Worm (Caenorhabditis elegans) whole organism, L4 larva: ENCODE results near the gene Y53G8B.1.
A peak's percentile ranks its signal among the peaks of the same experiment; 100 is the strongest.

Source experiments
- D1046.2 ChIP-seq: fragments of 200-800 bp; sonication (Bioruptor generic); IDR thresholded peaks from 2 replicates; pipeline ENCODE4 v1.3.6; 2022; ENCODE audit warnings: missing genetic modification characterization, missing compliant biosample characterization
- F10B5.3 ChIP-seq: sonication (generic microtip); optimal IDR thresholded peaks from 2 replicates; lab custom pipeline; 2016; ENCODE audit warnings: mild to moderate bottlenecking, missing genetic modification characterization, missing compliant biosample characterization
- F26F4.8 ChIP-seq: fragments of 200-800 bp; sonication (Bioruptor generic); conservative IDR thresholded peaks from 2 replicates; pipeline ENCODE4 v1.3.6; 2022; ENCODE audit warnings: missing genetic modification characterization, missing compliant biosample characterization
- R02D3.7 ChIP-seq: fragments of 150-350 bp; sonication (generic microtip); optimal IDR thresholded peaks from 3 replicates; lab custom pipeline; 2014; ENCODE audit warnings: missing biosample characterization, missing genetic modification characterization
- Y105C5A.15 ChIP-seq: fragments of 200-800 bp; sonication (Bioruptor generic); IDR thresholded peaks from 2 replicates; pipeline ENCODE4 v1.3.6; 2022; ENCODE audit warnings: missing genetic modification characterization, missing compliant biosample characterization
- Y48G9A.11 ChIP-seq: fragments of 200-800 bp; sonication (Bioruptor generic); IDR thresholded peaks from 2 replicates; pipeline ENCODE4 v1.3.6; 2022; ENCODE audit warnings: missing genetic modification reagents, missing genetic modification characterization, missing compliant biosample characterization
- Y75B8A.6 ChIP-seq: fragments of 200-800 bp; sonication (Bioruptor generic); IDR thresholded peaks from 2 replicates; pipeline ENCODE4 v1.3.6; 2022; ENCODE audit warnings: missing genetic modification reagents, missing genetic modification characterization, missing compliant biosample characterization
- aha-1 ChIP-seq: fragments of 150-350 bp; peaks from one replicate; lab custom pipeline; 2014; ENCODE audit warnings: missing biosample characterization, missing genetic modification characterization
- ceh-32 ChIP-seq: sonication (generic microtip); optimal IDR thresholded peaks from 2 replicates; lab custom pipeline; 2016; ENCODE audit warnings: mild to moderate bottlenecking, missing genetic modification characterization, missing compliant biosample characterization; ENCODE audit not compliant: poor library complexity
- ceh-62 ChIP-seq: sonication (generic microtip); optimal IDR thresholded peaks from 2 replicates; lab custom pipeline; 2017; ENCODE audit warnings: missing biosample characterization, missing genetic modification characterization
- ceh-82 ChIP-seq: sonication (generic microtip); optimal IDR thresholded peaks from 2 replicates; lab custom pipeline; 2017; ENCODE audit warnings: missing biosample characterization, missing genetic modification characterization
- daf-8 ChIP-seq: fragments of 200-800 bp; sonication (Bioruptor generic); IDR thresholded peaks from 2 replicates; pipeline ENCODE4 v1.3.6; 2022; ENCODE audit warnings: missing genetic modification characterization, missing compliant biosample characterization
- dmd-6 ChIP-seq: fragments of 200-800 bp; sonication (Bioruptor generic); IDR thresholded peaks from 2 replicates; pipeline ENCODE4 v1.3.6; 2022; ENCODE audit warnings: missing genetic modification reagents, missing genetic modification characterization, missing compliant biosample characterization
- duxl-1 ChIP-seq: sonication (generic microtip); optimal IDR thresholded peaks from 2 replicates; lab custom pipeline; 2016; ENCODE audit warnings: mild to moderate bottlenecking, missing genetic modification characterization, moderate library complexity, missing compliant biosample characterization; ENCODE audit not compliant: poor library complexity
- egl-43 ChIP-seq: fragments of 200-800 bp; sonication (Bioruptor generic); IDR thresholded peaks from 2 replicates; pipeline ENCODE4 v1.3.6; 2022; ENCODE audit warnings: missing genetic modification reagents, missing genetic modification characterization, missing compliant biosample characterization
- fkh-10 ChIP-seq: fragments of 150-350 bp; optimal IDR thresholded peaks from 2 replicates; lab custom pipeline; 2014; ENCODE audit warnings: missing biosample characterization, missing genetic modification reagents, missing genetic modification characterization
- fos-1 ChIP-seq: fragments of 150-350 bp; optimal IDR thresholded peaks from 2 replicates; lab custom pipeline; 2014; ENCODE audit warnings: missing biosample characterization, missing genetic modification characterization
- gei-8 ChIP-seq: fragments of 200-800 bp; sonication (Bioruptor generic); optimal IDR thresholded peaks from 2 replicates; lab custom pipeline; 2018; ENCODE audit warnings: mild to moderate bottlenecking, missing genetic modification characterization, missing compliant biosample characterization
- hlh-11 ChIP-seq: fragments of 200-800 bp; sonication (Bioruptor generic); optimal IDR thresholded peaks from 2 replicates; lab custom pipeline; 2018; ENCODE audit warnings: mild to moderate bottlenecking, missing genetic modification characterization, missing compliant biosample characterization
- lim-7 ChIP-seq: fragments of 200-800 bp; sonication (Bioruptor generic); IDR thresholded peaks from 2 replicates; pipeline ENCODE4 v1.3.6; 2022; ENCODE audit warnings: missing genetic modification characterization, missing compliant biosample characterization
- lin-1 ChIP-seq: fragments of 200-800 bp; sonication (Bioruptor generic); IDR thresholded peaks from 2 replicates; pipeline ENCODE4 v1.3.6; 2022; ENCODE audit warnings: missing genetic modification reagents, missing genetic modification characterization, missing compliant biosample characterization
- lsy-2 ChIP-seq, 2 experiments: fragments of 150-350 bp in 1 of 2; sonication (generic microtip) in 1 of 2; optimal IDR thresholded peaks; 2 replicates each; lab custom pipeline; 2014 to 2017; ENCODE audit warnings: missing biosample characterization in 2 of 2, missing genetic modification characterization in 2 of 2
- mdt-29 ChIP-seq: fragments of 200-800 bp; sonication (Bioruptor generic); IDR thresholded peaks from 2 replicates; pipeline ENCODE4 v1.3.6; 2022; ENCODE audit warnings: missing genetic modification reagents, missing genetic modification characterization, missing compliant biosample characterization
- nhr-11 ChIP-seq: fragments of 150-350 bp; optimal IDR thresholded peaks from 2 replicates; lab custom pipeline; 2014; ENCODE audit warnings: missing biosample characterization, missing genetic modification characterization
- nhr-25 ChIP-seq: sonication (generic microtip); optimal IDR thresholded peaks from 2 replicates; lab custom pipeline; 2017; ENCODE audit warnings: missing genetic modification characterization, mild to moderate bottlenecking, missing compliant biosample characterization, antibody characterized with exemption, moderate library complexity, borderline replicate concordance; ENCODE audit not compliant: insufficient read depth
- nhr-28 ChIP-seq: fragments of 150-350 bp; optimal IDR thresholded peaks from 2 replicates; lab custom pipeline; 2014; ENCODE audit warnings: missing biosample characterization, missing genetic modification characterization
- nhr-48 ChIP-seq: sonication (generic microtip); optimal IDR thresholded peaks from 2 replicates; lab custom pipeline; 2016; ENCODE audit warnings: mild to moderate bottlenecking, missing genetic modification characterization, missing compliant biosample characterization
- saeg-2 ChIP-seq: fragments of 200-800 bp; sonication (Bioruptor generic); IDR thresholded peaks from 2 replicates; pipeline ENCODE4 v1.3.6; 2022; ENCODE audit warnings: missing genetic modification reagents, missing genetic modification characterization, missing compliant biosample characterization
- set-16 ChIP-seq: fragments of 200-800 bp; sonication (Bioruptor generic); IDR thresholded peaks from 2 replicates; pipeline ENCODE4 v1.3.6; 2022; ENCODE audit warnings: missing genetic modification reagents, missing genetic modification characterization, missing compliant biosample characterization
- unc-130 ChIP-seq: sonication (generic microtip); optimal IDR thresholded peaks from 2 replicates; lab custom pipeline; 2016; ENCODE audit warnings: missing genetic modification reagents, missing genetic modification characterization, missing compliant biosample characterization
- unc-62 ChIP-seq, 3 experiments: fragments of 150-350 bp in 1 of 3; sonication (generic microtip); optimal IDR thresholded peaks in 2 of 3; peaks in 1 of 3; 1 replicate in 1 of 3; 2 replicates in 2 of 3; lab custom pipeline; 2014 to 2017; ENCODE audit warnings: missing biosample characterization in 3 of 3, missing genetic modification characterization in 3 of 3, missing genetic modification reagents in 3 of 3, missing genotype in 1 of 3
- zag-1 ChIP-seq: fragments of 150-350 bp; optimal IDR thresholded peaks from 2 replicates; lab custom pipeline; 2014; ENCODE audit warnings: missing biosample characterization, missing genetic modification characterization
- zfp-3 ChIP-seq: fragments of 200-800 bp; sonication (Bioruptor generic); conservative IDR thresholded peaks from 2 replicates; pipeline ENCODE4 v1.3.6; 2022; ENCODE audit warnings: missing genetic modification reagents, missing genetic modification characterization, missing compliant biosample characterization
- ztf-11 ChIP-seq: fragments of 150-350 bp; optimal IDR thresholded peaks from 2 replicates; lab custom pipeline; 2014; ENCODE audit warnings: missing biosample characterization, missing genetic modification characterization

Gene Y53G8B.1

ce11 chrIII:3154968-3155367, 25.9 kb downstream of the Y53G8B.1 start, which contains the start of gene C44B11.1:
Gene C44B11.1 (plus strand): TSS chrIII:3155268.
- TF ChIP-seq R02D3.7 (tag; lab: Kevin White, UChicago) (no peak), daf-8 (no peak), egl-43 (GFP tag; lab: Robert Waterston, UW) (no peak), nhr-48 (tag; lab: Kevin White, UChicago) (no peak), gei-8 (GFP tag; lab: Kevin White, UChicago) (no peak), fkh-10 (GFP tag; lab: Kevin White, UChicago) (no peak), Y48G9A.11 (no peak), zfp-3 (GFP tag; lab: Robert Waterston, UW) (no peak)

ce11 chrIII:3160490-3160889, 31.4 kb downstream of the Y53G8B.1 start:
- TF ChIP-seq lim-7 (GFP tag; lab: Robert Waterston, UW) = no peak
- no peak for TF ChIP-seq unc-130 (GFP tag; lab: Kevin White, UChicago)
- no peak for TF ChIP-seq ztf-11 (tag; lab: Kevin White, UChicago)
- no peak for TF ChIP-seq zfp-3 (GFP tag; lab: Robert Waterston, UW)
- no peak for TF ChIP-seq F26F4.8 (GFP tag; lab: Robert Waterston, UW)
- TF ChIP-seq zag-1 = no peak
- no peak for TF ChIP-seq saeg-2
- TF ChIP-seq nhr-28 (tag; lab: Kevin White, UChicago) = no peak
- no peak for TF ChIP-seq hlh-11 (tag; lab: Kevin White, UChicago)
- TF ChIP-seq lsy-2 (tag; optimal IDR thresholded peaks at IDR 0.05; lab: Kevin White, UChicago) = no peak
- no peak for TF ChIP-seq Y105C5A.15 (GFP tag; lab: Robert Waterston, UW)
- TF ChIP-seq ceh-32 (tag; lab: Kevin White, UChicago) = no peak
- no peak for TF ChIP-seq fos-1
- TF ChIP-seq nhr-11 = no peak
- no peak for TF ChIP-seq aha-1
- no peak for TF ChIP-seq ceh-82 (tag; lab: Kevin White, UChicago)
- no peak for TF ChIP-seq mdt-29
- no peak for TF ChIP-seq unc-62 (GFP tag; optimal IDR thresholded peaks at IDR 0.05 in 1 of 2; lab: Kevin White, UChicago)
- no peak for TF ChIP-seq unc-62 (tag; optimal IDR thresholded peaks at IDR 0.05; lab: Kevin White, UChicago)
- TF ChIP-seq dmd-6 (GFP tag; lab: Robert Waterston, UW) = no peak

- TF ChIP-seq nhr-28 (tag; lab: Kevin White, UChicago) (peak; percentile 23), nhr-25 (tag; lab: Kevin White, UChicago) (peak; percentile 73), ceh-62 (no peak)
- TF ChIP-seq, all 104 proteins: peak for 2
Measured at ce11 chrIII:3161600-3161999, 32.5 kb downstream of the Y53G8B.1 start.

- TF ChIP-seq duxl-1 (tag; lab: Kevin White, UChicago) = no peak
- no peak for TF ChIP-seq zag-1
- no peak for TF ChIP-seq R02D3.7 (tag; lab: Kevin White, UChicago)
- no peak for TF ChIP-seq D1046.2
- TF ChIP-seq, all 104 proteins: peak for 0
Measured at ce11 chrIII:3163448-3163847, 34.4 kb downstream of the Y53G8B.1 start.

ce11 chrIII:3165309-3165708, 36.2 kb downstream of the Y53G8B.1 start, which contains the start of gene R148.5:
Gene R148.5 (plus strand): TSS chrIII:3165639.
- TF ChIP-seq F10B5.3 (tag; lab: Kevin White, UChicago) (no peak), lin-1 (GFP tag; lab: Robert Waterston, UW) (no peak), zag-1 (no peak)

ce11 chrIII:3169279-3169678, 40.2 kb downstream of the Y53G8B.1 start:
- peak; percentile 79 for TF ChIP-seq set-16 (GFP tag; lab: Robert Waterston, UW)
- TF ChIP-seq Y75B8A.6 (GFP tag; lab: Robert Waterston, UW) = no peak
